Fruit fly (Drosophila melanogaster): ENCODE results near the gene CkIalpha.

CkIalpha gene

dm6 chrX:12631317-12632156 is 21.9 kb upstream of the CkIalpha start, which contains the start of gene Tomosyn (continued):
- TF ChIP-seq trem (tag; optimal IDR thresholded peaks at IDR 0.05), result peak; percentile 54
- TF ChIP-seq chinmo (GFP tag; IDR thresholded peaks at IDR 0.05; ENCODE audit: partially characterized antibody), result peak; percentile 67; the same call in 2 of the 4 replicates
- TF ChIP-seq CG8924 (tag; optimal IDR thresholded peaks at IDR 0.05), result peak; percentile 64
- TF ChIP-seq tgo (GFP tag; IDR thresholded peaks at IDR 0.05), result no peak
- no peak for TF ChIP-seq CG5180 (GFP tag; optimal IDR thresholded peaks at IDR 0.05)
- no peak for TF ChIP-seq slp2 (GFP tag; optimal IDR thresholded peaks at IDR 0.05)
- TF ChIP-seq ham (GFP tag; IDR thresholded peaks at IDR 0.05), result no peak
- no peak for TF ChIP-seq crc (GFP tag; optimal IDR thresholded peaks at IDR 0.05)
- TF ChIP-seq Hr39 (optimal IDR thresholded peaks at IDR 0.05), result no peak
- TF ChIP-seq CG18262 (tag; optimal IDR thresholded peaks at IDR 0.05), result peak; percentile 59
- TF ChIP-seq ken (GFP tag; IDR thresholded peaks at IDR 0.05), result peak; percentile 22; the same call in 1 of the 3 replicates
- TF ChIP-seq ato (GFP tag; IDR thresholded peaks at IDR 0.05; ENCODE audit: partially characterized antibody), result peak; percentile 67
- peak; percentile 94 for TF ChIP-seq wek (GFP tag; optimal IDR thresholded peaks at IDR 0.05)
- TF ChIP-seq Mes4 (GFP tag; optimal IDR thresholded peaks at IDR 0.05), result no peak
- TF ChIP-seq MESR4 (GFP tag; optimal IDR thresholded peaks at IDR 0.05), result peak; percentile 70
- no peak for TF ChIP-seq tap (tag; optimal IDR thresholded peaks at IDR 0.05)
- no peak for TF ChIP-seq salm (tag; optimal IDR thresholded peaks at IDR 0.05)
- peak; percentile 25 for TF ChIP-seq fd3F (GFP tag; optimal IDR thresholded peaks at IDR 0.05)
- peak; percentile 37 for TF ChIP-seq CG18619 (GFP tag; optimal IDR thresholded peaks at IDR 0.05)
- no peak for TF ChIP-seq CG9437 (GFP tag; optimal IDR thresholded peaks at IDR 0.05)
- TF ChIP-seq ems (GFP tag; optimal IDR thresholded peaks at IDR 0.05), result peak; percentile 35
- TF ChIP-seq Oaz (GFP tag; IDR thresholded peaks at IDR 0.05), result no peak
- TF ChIP-seq CG10543 (GFP tag; optimal IDR thresholded peaks at IDR 0.05), result no peak
- no peak for TF ChIP-seq run (tag; optimal IDR thresholded peaks at IDR 0.05)
- no peak for TF ChIP-seq CG1792 (GFP tag; optimal IDR thresholded peaks at IDR 0.05)
- no peak for TF ChIP-seq CG8290 (GFP tag; optimal IDR thresholded peaks at IDR 0.05)
- TF ChIP-seq CG8290 (tag; optimal IDR thresholded peaks at IDR 0.05), result peak in 1 of 2 experiments; percentile 49
- TF ChIP-seq dpn (GFP tag; optimal IDR thresholded peaks at IDR 0.05), result peak; percentile 10 to 39
- TF ChIP-seq CG18764 (GFP tag; optimal IDR thresholded peaks at IDR 0.05), result peak; percentile 4
- peak; percentile 35 for TF ChIP-seq Myb (GFP tag; optimal IDR thresholded peaks at IDR 0.05)
- no peak for TF ChIP-seq danr (GFP tag; IDR thresholded peaks at IDR 0.05)
- peak; percentile 72 for TF ChIP-seq MBD-R2 (GFP tag; IDR thresholded peaks at IDR 0.05)
- no peak for TF ChIP-seq CG2875 (GFP tag; optimal IDR thresholded peaks at IDR 0.05)
- no peak for TF ChIP-seq HLH54F (GFP tag; optimal IDR thresholded peaks at IDR 0.05)
- no peak for TF ChIP-seq HHEX (GFP tag; optimal IDR thresholded peaks at IDR 0.05)
- peak; percentile 59 for TF ChIP-seq gfzf (GFP tag; optimal IDR thresholded peaks at IDR 0.05)
- peak; percentile 84 for TF ChIP-seq Bgb (GFP tag; IDR thresholded peaks at IDR 0.05; ENCODE audit: partially characterized antibody)
- TF ChIP-seq CG10321 (GFP tag; IDR thresholded peaks at IDR 0.05), result no peak
- no peak for TF ChIP-seq D (optimal IDR thresholded peaks at IDR 0.05)
- no peak for TF ChIP-seq D (GFP tag; optimal IDR thresholded peaks at IDR 0.05)
- no peak for TF ChIP-seq ind (GFP tag; optimal IDR thresholded peaks at IDR 0.05)
- TF ChIP-seq al (GFP tag; IDR thresholded peaks at IDR 0.05), result no peak
- no peak for TF ChIP-seq pb (GFP tag; optimal IDR thresholded peaks at IDR 0.05)
- no peak for TF ChIP-seq Aef1 (GFP tag; IDR thresholded peaks at IDR 0.05)
- TF ChIP-seq CG10565 (GFP tag; optimal IDR thresholded peaks at IDR 0.05), result no peak
- peak; percentile 22 for TF ChIP-seq CG4424 (GFP tag; optimal IDR thresholded peaks at IDR 0.05)
- TF ChIP-seq pum (GFP tag; optimal IDR thresholded peaks at IDR 0.05), result peak; percentile 13
- no peak for TF ChIP-seq Dbx (GFP tag; IDR thresholded peaks at IDR 0.05)
- TF ChIP-seq CG11093 (GFP tag; IDR thresholded peaks at IDR 0.05), result no peak
- TF ChIP-seq CG11456 (GFP tag; IDR thresholded peaks at IDR 0.05), result 0 out of 3 replicates have a peak, but pooled peaks have one; percentile 19
- no peak for TF ChIP-seq NC2α (GFP tag; optimal IDR thresholded peaks at IDR 0.05)

Measured in whole organism, embryonic.